Fruit fly (Drosophila melanogaster) whole organism, embryonic: Measurements from ENCODE around the gene CG11970.
A peak's percentile ranks its signal among the peaks of the same experiment; 100 is the strongest.

Source experiments
- CG10431 ChIP-seq: fragments of 200-800 bp; sonication (Bioruptor generic); optimal IDR thresholded peaks from 3 replicates; lab custom pipeline; 2018; ENCODE audit warnings: missing biosample characterization, mild to moderate bottlenecking, missing genetic modification characterization
- CG10462 ChIP-seq: fragments of 200-800 bp; sonication (Bioruptor generic); optimal IDR thresholded peaks from 2 replicates; lab custom pipeline; 2016; ENCODE audit warnings: missing biosample characterization, missing genetic modification characterization
- CG12071 ChIP-seq: fragments of 200-800 bp; sonication (Bioruptor generic); optimal IDR thresholded peaks from 3 replicates; lab custom pipeline; 2018; ENCODE audit warnings: missing biosample characterization, mild to moderate bottlenecking, missing genetic modification characterization
- CG12236 ChIP-seq: fragments of 200-800 bp; sonication (Bioruptor generic); optimal IDR thresholded peaks from 2 replicates; lab custom pipeline; 2016; ENCODE audit warnings: missing biosample characterization, missing genetic modification characterization
- CG14050 ChIP-seq: fragments of 200-800 bp; sonication (Bioruptor generic); IDR thresholded peaks from 3 replicates; pipeline ENCODE4 v1.3.6; 2022; ENCODE audit warnings: missing biosample characterization, missing genetic modification characterization
- CG14860 ChIP-seq: fragments of 200-800 bp; sonication (Bioruptor generic); IDR thresholded peaks from 3 replicates; pipeline ENCODE4 v1.3.6; 2022; ENCODE audit warnings: missing biosample characterization, missing genetic modification characterization; ENCODE audit not compliant: partially characterized antibody
- CG15073 ChIP-seq: fragments of 200-800 bp; sonication (Bioruptor generic); optimal IDR thresholded peaks from 2 replicates; lab custom pipeline; 2016; ENCODE audit warnings: missing biosample characterization, missing genetic modification characterization
- CG16779 ChIP-seq: fragments of 200-800 bp; sonication (Bioruptor generic); IDR thresholded peaks from 2 replicates; pipeline ENCODE4 v1.3.6; 2022; ENCODE audit warnings: missing biosample characterization, missing genetic modification characterization
- CG17328 ChIP-seq: fragments of 200-800 bp; sonication (Bioruptor generic); IDR thresholded peaks from 2 replicates; pipeline ENCODE4 v1.3.6; 2022; ENCODE audit warnings: missing biosample characterization, missing genetic modification characterization
- CG17802 ChIP-seq: fragments of 200-800 bp; sonication (Bioruptor generic); optimal IDR thresholded peaks from 2 replicates; lab custom pipeline; 2018; ENCODE audit warnings: missing biosample characterization, mild to moderate bottlenecking, missing genetic modification characterization, moderate library complexity
- CG1832 ChIP-seq: fragments of 200-800 bp; sonication (Bioruptor generic); optimal IDR thresholded peaks from 2 replicates; lab custom pipeline; 2017; ENCODE audit warnings: missing biosample characterization, mild to moderate bottlenecking, missing genetic modification characterization, inconsistent platforms
- CG18599 ChIP-seq: fragments of 200-800 bp; sonication (Bioruptor generic); optimal IDR thresholded peaks from 3 replicates; lab custom pipeline; 2017; ENCODE audit warnings: missing biosample characterization, missing genetic modification characterization, mild to moderate bottlenecking, moderate library complexity, missing genetic modification reagents
- CG2712 ChIP-seq: fragments of 200-800 bp; optimal IDR thresholded peaks from 3 replicates; lab custom pipeline; 2019; ENCODE audit warnings: missing biosample characterization, mild to moderate bottlenecking, missing genetic modification characterization, moderate library complexity
- CG32772 ChIP-seq: fragments of 200-800 bp; sonication (Bioruptor generic); IDR thresholded peaks from 2 replicates; pipeline ENCODE4 v1.3.6; 2022; ENCODE audit warnings: missing biosample characterization, missing genetic modification characterization
- CG4424 ChIP-seq: fragments of 200-800 bp; sonication (Bioruptor generic); optimal IDR thresholded peaks from 3 replicates; lab custom pipeline; 2016; ENCODE audit warnings: missing biosample characterization, missing genetic modification characterization
- CG5245 ChIP-seq: fragments of 200-800 bp; sonication (Bioruptor generic); optimal IDR thresholded peaks from 3 replicates; lab custom pipeline; 2016; ENCODE audit warnings: missing biosample characterization, missing genetic modification characterization
- CG6175 ChIP-seq: fragments of 200-800 bp; sonication (Bioruptor generic); IDR thresholded peaks from 3 replicates; pipeline ENCODE4 v1.3.6; 2022; ENCODE audit warnings: missing biosample characterization, missing genetic modification characterization
- CG6254 ChIP-seq: fragments of 200-800 bp; sonication (Bioruptor generic); optimal IDR thresholded peaks from 3 replicates; lab custom pipeline; 2017; ENCODE audit warnings: mild to moderate bottlenecking, missing biosample characterization, missing genetic modification reagents, missing genetic modification characterization
- CG8281 ChIP-seq: fragments of 200-800 bp; sonication (Bioruptor generic); optimal IDR thresholded peaks from 2 replicates; lab custom pipeline; 2018; ENCODE audit warnings: missing biosample characterization, mild to moderate bottlenecking, missing genetic modification characterization, moderate library complexity
- Doc2 ChIP-seq: fragments of 200-800 bp; sonication (Bioruptor generic); IDR thresholded peaks from 2 replicates; pipeline ENCODE4 v1.3.6; 2022; ENCODE audit warnings: missing biosample characterization, missing genetic modification characterization
- Eip74EF ChIP-seq, 2 experiments: fragments of 200-800 bp in 1 of 2; fragments of >200 bp in 1 of 2; sonication (Bioruptor generic) in 1 of 2; optimal IDR thresholded peaks; 2 replicates each; lab custom pipeline; 2017 to 2019; ENCODE audit warnings: missing biosample characterization in 2 of 2, missing genetic modification characterization in 2 of 2, mild to moderate bottlenecking in 1 of 2, moderate library complexity in 1 of 2
- Elba2 ChIP-seq: fragments of 200-800 bp; sonication (Bioruptor generic); optimal IDR thresholded peaks from 3 replicates; lab custom pipeline; 2016; ENCODE audit warnings: missing biosample characterization, missing genetic modification characterization
- H2.0 ChIP-seq: fragments of 200-800 bp; sonication (Bioruptor generic); IDR thresholded peaks from 2 replicates; pipeline ENCODE4 v1.3.6; 2022; ENCODE audit warnings: missing biosample characterization, missing genetic modification characterization
- HHEX ChIP-seq: fragments of 200-800 bp; sonication (Bioruptor generic); optimal IDR thresholded peaks from 3 replicates; lab custom pipeline; 2017; ENCODE audit warnings: missing biosample characterization, mild to moderate bottlenecking, missing genetic modification characterization, missing genetic modification reagents
- Lpt ChIP-seq: fragments of >200 bp; optimal IDR thresholded peaks from 2 replicates; lab custom pipeline; 2018; ENCODE audit warnings: missing biosample characterization, missing genetic modification characterization
- Rx ChIP-seq: fragments of 200-800 bp; sonication (Bioruptor generic); IDR thresholded peaks from 2 replicates; pipeline ENCODE4 v1.3.6; 2022; ENCODE audit warnings: missing biosample characterization, missing genetic modification characterization
- Spps ChIP-seq: fragments of 200-800 bp; sonication (Bioruptor generic); optimal IDR thresholded peaks from 2 replicates; lab custom pipeline; 2018; ENCODE audit warnings: missing biosample characterization, mild to moderate bottlenecking, missing genetic modification characterization
- YL-1 ChIP-seq: fragments of 200-800 bp; sonication (Bioruptor generic); optimal IDR thresholded peaks from 3 replicates; lab custom pipeline; 2017; ENCODE audit warnings: missing biosample characterization, mild to moderate bottlenecking, missing genetic modification characterization
- ap ChIP-seq: fragments of 200-800 bp; sonication (Bioruptor generic); IDR thresholded peaks from 2 replicates; pipeline ENCODE4 v1.3.6; 2022; ENCODE audit warnings: missing biosample characterization, missing genetic modification characterization
- ase ChIP-seq: fragments of 200-800 bp; sonication (Bioruptor generic); IDR thresholded peaks from 3 replicates; pipeline ENCODE4 v1.3.6; 2022; ENCODE audit warnings: missing biosample characterization, missing genetic modification characterization
- ash1 ChIP-seq: fragments of 200-800 bp; sonication (Bioruptor generic); optimal IDR thresholded peaks from 2 replicates; lab custom pipeline; 2018; ENCODE audit warnings: missing biosample characterization, mild to moderate bottlenecking, missing genetic modification characterization
- bigmax ChIP-seq: fragments of 200-800 bp; sonication (Bioruptor generic); optimal IDR thresholded peaks from 2 replicates; lab custom pipeline; 2018; ENCODE audit warnings: missing biosample characterization, mild to moderate bottlenecking, missing genetic modification characterization
- cato ChIP-seq: fragments of 200-800 bp; sonication (Bioruptor generic); optimal IDR thresholded peaks from 2 replicates; lab custom pipeline; 2016; ENCODE audit warnings: missing biosample characterization, missing genetic modification characterization, borderline replicate concordance
- dmrt99B ChIP-seq: fragments of 200-800 bp; sonication (Bioruptor generic); optimal IDR thresholded peaks from 2 replicates; lab custom pipeline; 2018; ENCODE audit warnings: missing biosample characterization, mild to moderate bottlenecking, missing genetic modification characterization, moderate library complexity
- exex ChIP-seq: fragments of 200-800 bp; sonication (Bioruptor generic); optimal IDR thresholded peaks from 4 replicates; lab custom pipeline; 2018; ENCODE audit warnings: missing biosample characterization, mild to moderate bottlenecking, missing genetic modification characterization, moderate library complexity
- fru ChIP-seq: fragments of >200 bp; optimal IDR thresholded peaks from 2 replicates; lab custom pipeline; 2017
- kah ChIP-seq: fragments of 200-800 bp; sonication (Bioruptor generic); optimal IDR thresholded peaks from 2 replicates; lab custom pipeline; 2018; ENCODE audit warnings: missing biosample characterization, mild to moderate bottlenecking, missing genetic modification characterization
- mam ChIP-seq: fragments of 200-800 bp; sonication (Bioruptor generic); optimal IDR thresholded peaks from 3 replicates; lab custom pipeline; 2016; ENCODE audit warnings: missing biosample characterization, missing genetic modification characterization
- nau ChIP-seq: fragments of 200-800 bp; sonication (Bioruptor generic); optimal IDR thresholded peaks from 3 replicates; lab custom pipeline; 2017; ENCODE audit warnings: missing biosample characterization, mild to moderate bottlenecking, missing genetic modification characterization, missing genetic modification reagents
- nerfin-2 ChIP-seq: fragments of 200-800 bp; sonication (Bioruptor generic); IDR thresholded peaks from 2 replicates; pipeline ENCODE4 v1.3.6; 2022; ENCODE audit warnings: missing biosample characterization, missing genetic modification characterization; ENCODE audit not compliant: partially characterized antibody
- oc ChIP-seq: fragments of 200-800 bp; sonication (Bioruptor generic); optimal IDR thresholded peaks from 2 replicates; lab custom pipeline; 2018; ENCODE audit warnings: missing biosample characterization, mild to moderate bottlenecking, missing genetic modification characterization, moderate library complexity
- peb ChIP-seq: fragments of 200-800 bp; sonication (Bioruptor generic); IDR thresholded peaks from 2 replicates; pipeline ENCODE4 v1.3.6; 2022; ENCODE audit warnings: missing biosample characterization, missing genetic modification characterization
- prd ChIP-seq, 3 experiments: fragments of >200 bp in 2 of 3; fragments of 200-800 bp in 1 of 3; sonication (Bioruptor generic) in 1 of 3; optimal IDR thresholded peaks in 2 of 3; IDR thresholded peaks in 1 of 3; 2 replicates in 2 of 3; 3 replicates in 1 of 3; pipeline versions ENCODE4 v1.3.6 to Lab custom; 2017 to 2022; ENCODE audit warnings: missing biosample characterization in 1 of 3, missing genetic modification characterization in 1 of 3
- pum ChIP-seq: fragments of 200-800 bp; sonication (Bioruptor generic); optimal IDR thresholded peaks from 2 replicates; lab custom pipeline; 2016; ENCODE audit warnings: missing biosample characterization, missing genetic modification characterization
- repo ChIP-seq: fragments of 200-800 bp; sonication (Bioruptor generic); optimal IDR thresholded peaks from 2 replicates; lab custom pipeline; 2016; ENCODE audit warnings: missing biosample characterization, missing genetic modification characterization
- sens-2 ChIP-seq: fragments of 200-800 bp; sonication (Bioruptor generic); IDR thresholded peaks from 2 replicates; pipeline ENCODE4 v1.3.6; 2022; ENCODE audit warnings: missing biosample characterization, missing genetic modification characterization
- shn ChIP-seq: fragments of 200-800 bp; sonication (Bioruptor generic); optimal IDR thresholded peaks from 3 replicates; lab custom pipeline; 2016; ENCODE audit warnings: missing biosample characterization, missing genetic modification characterization
- sim ChIP-seq: fragments of 200-800 bp; sonication (Bioruptor generic); IDR thresholded peaks from 2 replicates; pipeline ENCODE4 v1.3.6; 2022; ENCODE audit warnings: missing biosample characterization, missing genetic modification characterization
- slp2 ChIP-seq: fragments of 200-800 bp; sonication (Bioruptor generic); optimal IDR thresholded peaks from 2 replicates; lab custom pipeline; 2016; ENCODE audit warnings: missing biosample characterization, missing genetic modification characterization
- sqz ChIP-seq: fragments of 200-800 bp; sonication (Bioruptor generic); optimal IDR thresholded peaks from 3 replicates; lab custom pipeline; 2018; ENCODE audit warnings: missing biosample characterization, mild to moderate bottlenecking, missing genetic modification characterization

CG11970 gene

DNA sequence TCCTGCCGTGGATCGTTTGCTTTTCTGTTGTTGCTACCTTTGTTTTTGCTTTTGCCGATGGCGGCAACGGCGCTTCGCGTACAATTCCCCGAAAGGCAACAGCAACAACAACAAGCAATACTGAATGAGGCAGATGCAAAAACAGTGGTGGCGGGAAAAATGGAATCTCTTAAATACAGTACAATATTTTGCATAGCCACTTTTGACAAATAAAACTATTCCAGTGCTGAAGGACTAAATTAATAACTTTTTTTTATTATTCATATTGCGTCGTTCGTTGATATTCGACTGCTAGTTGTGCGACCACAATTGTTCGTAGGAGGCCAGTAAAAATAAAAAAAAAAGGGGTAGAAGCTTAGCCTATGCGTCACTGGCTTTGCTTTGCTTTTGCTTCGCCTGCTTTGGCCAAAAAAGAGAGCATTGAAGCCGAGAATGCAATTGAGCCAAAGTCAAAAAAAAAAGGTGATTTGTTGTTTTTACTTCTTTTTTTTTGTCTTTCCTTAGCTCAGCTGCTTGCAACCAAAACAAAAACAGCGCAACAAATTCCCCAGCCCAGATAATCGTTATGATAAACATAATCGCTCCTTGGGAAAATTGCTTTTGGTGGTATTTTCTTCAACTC, 47.4 kb downstream of the CG11970 start (continued):
- TF ChIP-seq CG17802 (peak; percentile 64), Rx (GFP tag; lab: Robert Waterston, UW) (peak; percentile 88), CG17328 (peak; percentile 92), bigmax (no peak), cato (GFP tag; lab: Kevin White, UChicago) (peak; percentile 58), prd (optimal IDR thresholded peaks at IDR 0.05; lab: Kevin White, UChicago) (no peak), prd (GFP tag; IDR thresholded peaks at IDR 0.05; lab: Robert Waterston, UW) (peak; percentile 90), oc (tag; lab: Kevin White, UChicago) (peak; percentile 92), nerfin-2 (GFP tag; lab: Robert Waterston, UW) (no peak), nau (GFP tag; lab: Kevin White, UChicago) (peak; percentile 80), CG5245 (GFP tag; lab: Kevin White, UChicago) (peak; percentile 85), sqz (GFP tag; lab: Kevin White, UChicago) (peak; percentile 95), Elba2 (GFP tag; lab: Kevin White, UChicago) (no peak), YL-1 (GFP tag; lab: Kevin White, UChicago) (peak; percentile 16), Eip74EF (GFP tag; optimal IDR thresholded peaks at IDR 0.05; lab: Kevin White, UChicago) (peak in 1 of 2 experiments; percentile 68), ash1 (GFP tag; lab: Kevin White, UChicago) (peak; percentile 53), CG6175 (GFP tag; lab: Robert Waterston, UW) (peak; percentile 74; the same call in 2 of the 3 replicates), CG1832 (GFP tag; lab: Kevin White, UChicago) (no peak), sens-2 (peak; percentile 83), shn (GFP tag; lab: Kevin White, UChicago) (peak; percentile 74), Lpt (GFP tag; lab: Kevin White, UChicago) (no peak), CG10462 (peak; percentile 63), Doc2 (GFP tag; lab: Robert Waterston, UW) (no peak), fru (lab: Kevin White, UChicago) (no peak), exex (tag; lab: Kevin White, UChicago) (peak; percentile 39), HHEX (peak; percentile 88), slp2 (GFP tag; lab: Kevin White, UChicago) (peak; percentile 58), H2.0 (peak; percentile 91), Spps (tag; lab: Kevin White, UChicago) (peak; percentile 67), kah (GFP tag; lab: Kevin White, UChicago) (peak; percentile 47), pum (GFP tag; lab: Kevin White, UChicago) (peak; percentile 82), CG6254 (GFP tag; lab: Kevin White, UChicago) (peak; percentile 82), CG12236 (GFP tag; lab: Kevin White, UChicago) (peak; percentile 65), dmrt99B (tag; lab: Kevin White, UChicago) (peak; percentile 93), peb (GFP tag; lab: Robert Waterston, UW) (peak; percentile 84), CG4424 (peak; percentile 85), CG32772 (GFP tag; lab: Robert Waterston, UW) (peak; percentile 90), sim (no peak), mam (peak; percentile 87), CG10431 (GFP tag; lab: Kevin White, UChicago) (no peak), CG14050 (GFP tag; lab: Robert Waterston, UW) (peak; percentile 87), repo (GFP tag; lab: Kevin White, UChicago) (peak; percentile 68), CG8281 (tag; lab: Kevin White, UChicago) (peak; percentile 70), ap (peak; percentile 89), CG18599 (GFP tag; lab: Kevin White, UChicago) (peak; percentile 92), CG16779 (GFP tag; lab: Robert Waterston, UW) (peak; percentile 74), ase (peak; percentile 89), CG12071 (GFP tag; lab: Kevin White, UChicago) (peak; percentile 86), CG14860 (GFP tag; lab: Robert Waterston, UW) (no peak), CG15073 (GFP tag; lab: Kevin White, UChicago) (peak; percentile 62), CG2712 (tag; lab: Kevin White, UChicago) (peak; percentile 86)
